Fruit fly (Drosophila melanogaster) whole organism, embryonic: Measurements from ENCODE around the gene CG4661.

Experiments
- CG10543 ChIP-seq: fragments of 200-800 bp; sonication (Bioruptor generic); optimal IDR thresholded peaks from 3 replicates; lab custom pipeline; 2017; ENCODE audit warnings: missing biosample characterization, mild to moderate bottlenecking, missing genetic modification characterization, moderate library complexity
- CG10565 ChIP-seq: fragments of 200-800 bp; sonication (Bioruptor generic); optimal IDR thresholded peaks from 3 replicates; lab custom pipeline; 2016; ENCODE audit warnings: missing biosample characterization, mild to moderate bottlenecking, missing genetic modification characterization
- CG11723 ChIP-seq: fragments of 200-800 bp; sonication (Bioruptor generic); optimal IDR thresholded peaks from 2 replicates; lab custom pipeline; 2017; ENCODE audit warnings: missing biosample characterization, mild to moderate bottlenecking, missing genetic modification characterization
- CG12236 ChIP-seq: fragments of 200-800 bp; sonication (Bioruptor generic); optimal IDR thresholded peaks from 2 replicates; lab custom pipeline; 2016; ENCODE audit warnings: missing biosample characterization, missing genetic modification characterization
- CG13287 ChIP-seq: fragments of 200-800 bp; sonication (Bioruptor generic); IDR thresholded peaks from 2 replicates; pipeline ENCODE4 v1.3.6; 2022; ENCODE audit warnings: missing biosample characterization, missing genetic modification characterization; ENCODE audit not compliant: partially characterized antibody
- CG15514 ChIP-seq: fragments of 200-800 bp; sonication (Bioruptor generic); optimal IDR thresholded peaks from 3 replicates; lab custom pipeline; 2017; ENCODE audit warnings: missing biosample characterization, missing genetic modification characterization, mild to moderate bottlenecking, moderate library complexity, missing genetic modification reagents
- CG17802 ChIP-seq: fragments of 200-800 bp; sonication (Bioruptor generic); optimal IDR thresholded peaks from 2 replicates; lab custom pipeline; 2018; ENCODE audit warnings: missing biosample characterization, mild to moderate bottlenecking, missing genetic modification characterization, moderate library complexity
- CG30431 ChIP-seq: fragments of 200-800 bp; sonication (Bioruptor generic); optimal IDR thresholded peaks from 2 replicates; lab custom pipeline; 2017; ENCODE audit warnings: missing biosample characterization, missing genetic modification characterization
- CG34422 ChIP-seq: fragments of 200-800 bp; sonication (Bioruptor generic); IDR thresholded peaks from 3 replicates; pipeline ENCODE4 v1.3.6; 2022; ENCODE audit warnings: missing biosample characterization, missing genetic modification characterization
- CG3726 ChIP-seq: fragments of 200-800 bp; sonication (Bioruptor generic); IDR thresholded peaks from 3 replicates; pipeline ENCODE4, ENCODE4 v1.3.6; 2022; ENCODE audit warnings: missing biosample characterization, missing genetic modification characterization
- CG6683 ChIP-seq: fragments of 200-800 bp; sonication (Bioruptor generic); optimal IDR thresholded peaks from 2 replicates; lab custom pipeline; 2017; ENCODE audit warnings: missing biosample characterization, mild to moderate bottlenecking, missing genetic modification characterization, missing genetic modification reagents
- CG8290 ChIP-seq, 3 experiments: fragments of 200-800 bp; sonication (Bioruptor generic); optimal IDR thresholded peaks; 2 replicates each; lab custom pipeline; 2016 to 2019; ENCODE audit warnings: missing biosample characterization in 3 of 3, missing genetic modification characterization in 3 of 3, mild to moderate bottlenecking in 2 of 3, moderate library complexity in 1 of 3
- CG8359 ChIP-seq: fragments of 200-800 bp; sonication (Bioruptor generic); optimal IDR thresholded peaks from 2 replicates; lab custom pipeline; 2017; ENCODE audit warnings: missing biosample characterization, mild to moderate bottlenecking, missing genetic modification characterization, borderline replicate concordance
- CTCF ChIP-seq: fragments of 200-800 bp; sonication (Bioruptor generic); optimal IDR thresholded peaks from 2 replicates; lab custom pipeline; 2017; ENCODE audit warnings: missing biosample characterization, mild to moderate bottlenecking, missing genetic modification characterization, moderate library complexity
- Eip74EF ChIP-seq, 2 experiments: fragments of 200-800 bp in 1 of 2; fragments of >200 bp in 1 of 2; sonication (Bioruptor generic) in 1 of 2; optimal IDR thresholded peaks; 2 replicates each; lab custom pipeline; 2017 to 2019; ENCODE audit warnings: missing biosample characterization in 2 of 2, missing genetic modification characterization in 2 of 2, mild to moderate bottlenecking in 1 of 2, moderate library complexity in 1 of 2
- Ets97D ChIP-seq: fragments of 200-800 bp; sonication (Bioruptor generic); optimal IDR thresholded peaks from 3 replicates; lab custom pipeline; 2016; ENCODE audit warnings: missing biosample characterization, missing genetic modification characterization
- Hey ChIP-seq: fragments of 200-800 bp; sonication (Bioruptor generic); optimal IDR thresholded peaks from 3 replicates; lab custom pipeline; 2018; ENCODE audit warnings: missing biosample characterization, mild to moderate bottlenecking, missing genetic modification characterization
- HmgZ ChIP-seq: fragments of 200-800 bp; sonication (Bioruptor generic); optimal IDR thresholded peaks from 2 replicates; lab custom pipeline; 2018; ENCODE audit warnings: missing biosample characterization, mild to moderate bottlenecking, missing genetic modification characterization
- Hr51 ChIP-seq, 2 experiments: fragments of 200-800 bp; sonication (Bioruptor generic); optimal IDR thresholded peaks; 2 replicates in 1 of 2; 3 replicates in 1 of 2; lab custom pipeline; 2016 to 2018; ENCODE audit warnings: missing biosample characterization in 2 of 2, missing genetic modification characterization in 2 of 2, mild to moderate bottlenecking in 1 of 2, moderate library complexity in 1 of 2
- MBD-R2 ChIP-seq: fragments of 200-800 bp; sonication (Bioruptor generic); IDR thresholded peaks from 2 replicates; pipeline ENCODE4 v1.3.6; 2022; ENCODE audit warnings: missing biosample characterization, missing genetic modification characterization
- MESR4 ChIP-seq: fragments of 200-800 bp; sonication (Bioruptor generic); optimal IDR thresholded peaks from 2 replicates; lab custom pipeline; 2018; ENCODE audit warnings: missing biosample characterization, mild to moderate bottlenecking, missing genetic modification characterization, moderate library complexity
- Myb ChIP-seq: fragments of 200-800 bp; sonication (Bioruptor generic); optimal IDR thresholded peaks from 2 replicates; lab custom pipeline; 2016; ENCODE audit warnings: missing biosample characterization, missing genetic modification characterization
- NFAT ChIP-seq: fragments of 200-800 bp; sonication (Bioruptor generic); IDR thresholded peaks from 2 replicates; pipeline ENCODE4 v1.3.6; 2022; ENCODE audit warnings: missing biosample characterization, missing genetic modification characterization
- Sin3A ChIP-seq: fragments of >200 bp; optimal IDR thresholded peaks from 2 replicates; lab custom pipeline; 2018
- Sry-β ChIP-seq: fragments of 200-800 bp; sonication (Bioruptor generic); optimal IDR thresholded peaks from 2 replicates; lab custom pipeline; 2018; ENCODE audit warnings: missing biosample characterization, mild to moderate bottlenecking, missing genetic modification characterization, moderate library complexity
- ab ChIP-seq: fragments of 200-800 bp; sonication (Bioruptor generic); optimal IDR thresholded peaks from 2 replicates; lab custom pipeline; 2016; ENCODE audit warnings: missing biosample characterization, missing genetic modification characterization
- ase ChIP-seq: fragments of 200-800 bp; sonication (Bioruptor generic); IDR thresholded peaks from 3 replicates; pipeline ENCODE4 v1.3.6; 2022; ENCODE audit warnings: missing biosample characterization, missing genetic modification characterization
- cad ChIP-seq: fragments of >200 bp; optimal IDR thresholded peaks from 2 replicates; lab custom pipeline; 2017; ENCODE audit warnings: missing biosample characterization, missing genetic modification characterization
- chinmo ChIP-seq: fragments of 200-800 bp; sonication (Bioruptor generic); IDR thresholded peaks from 4 replicates; pipeline ENCODE4 v1.3.6; 2022; ENCODE audit warnings: missing biosample characterization, missing genetic modification characterization; ENCODE audit not compliant: partially characterized antibody
- crol ChIP-seq: fragments of 200-800 bp; sonication (Bioruptor generic); IDR thresholded peaks from 2 replicates; pipeline ENCODE4 v1.3.6; 2022; ENCODE audit warnings: missing biosample characterization, missing genetic modification characterization
- crp ChIP-seq, 2 experiments: fragments of 200-800 bp; sonication (Bioruptor generic); optimal IDR thresholded peaks; 2 replicates in 1 of 2; 3 replicates in 1 of 2; lab custom pipeline; 2017; ENCODE audit warnings: missing biosample characterization in 2 of 2, missing genetic modification characterization in 2 of 2, mild to moderate bottlenecking in 1 of 2, moderate library complexity in 1 of 2
- dan ChIP-seq: fragments of 200-800 bp; sonication (Bioruptor generic); IDR thresholded peaks from 2 replicates; pipeline ENCODE4 v1.3.6; 2022; ENCODE audit warnings: missing biosample characterization, missing genetic modification characterization
- dm ChIP-seq: fragments of 200-800 bp; sonication (Bioruptor generic); optimal IDR thresholded peaks from 3 replicates; lab custom pipeline; 2016; ENCODE audit warnings: missing biosample characterization, missing genetic modification characterization
- dpn ChIP-seq, 2 experiments: fragments of 200-800 bp; sonication (Bioruptor generic); optimal IDR thresholded peaks; 3 replicates each; lab custom pipeline; 2016; ENCODE audit warnings: missing biosample characterization in 2 of 2, missing genetic modification characterization in 2 of 2
- ewg ChIP-seq: fragments of 200-800 bp; sonication (Bioruptor generic); optimal IDR thresholded peaks from 3 replicates; lab custom pipeline; 2017; ENCODE audit warnings: mild to moderate bottlenecking, missing biosample characterization, missing genetic modification reagents, missing genetic modification characterization
- klu ChIP-seq: fragments of 200-800 bp; sonication (Bioruptor generic); IDR thresholded peaks from 2 replicates; pipeline ENCODE4 v1.3.6; 2022; ENCODE audit warnings: missing biosample characterization, missing genetic modification characterization
- mld ChIP-seq: fragments of 200-800 bp; sonication (Bioruptor generic); IDR thresholded peaks from 3 replicates; pipeline ENCODE4 v1.3.6; 2022; ENCODE audit warnings: missing biosample characterization, missing genetic modification characterization; ENCODE audit not compliant: partially characterized antibody
- nerfin-2 ChIP-seq: fragments of 200-800 bp; sonication (Bioruptor generic); IDR thresholded peaks from 2 replicates; pipeline ENCODE4 v1.3.6; 2022; ENCODE audit warnings: missing biosample characterization, missing genetic modification characterization; ENCODE audit not compliant: partially characterized antibody
- onecut ChIP-seq: fragments of 200-800 bp; sonication (Bioruptor generic); IDR thresholded peaks from 2 replicates; pipeline ENCODE4 v1.3.6; 2022; ENCODE audit warnings: missing biosample characterization, missing genetic modification characterization
- phol ChIP-seq: fragments of 200-800 bp; sonication (Bioruptor generic); optimal IDR thresholded peaks from 3 replicates; lab custom pipeline; 2018; ENCODE audit warnings: missing biosample characterization, mild to moderate bottlenecking, missing genetic modification characterization, moderate library complexity
- pzg ChIP-seq: fragments of 200-800 bp; sonication (Bioruptor generic); optimal IDR thresholded peaks from 3 replicates; lab custom pipeline; 2018; ENCODE audit warnings: missing biosample characterization, mild to moderate bottlenecking, missing genetic modification characterization, moderate library complexity
- row ChIP-seq: fragments of 200-800 bp; sonication (Bioruptor generic); IDR thresholded peaks from 3 replicates; pipeline ENCODE4 v1.3.6; 2022; ENCODE audit warnings: missing biosample characterization, missing genetic modification characterization
- sd ChIP-seq: fragments of 200-800 bp; sonication (Bioruptor generic); optimal IDR thresholded peaks from 3 replicates; lab custom pipeline; 2018; ENCODE audit warnings: missing biosample characterization, mild to moderate bottlenecking, missing genetic modification characterization, moderate library complexity
- sr ChIP-seq: fragments of 200-800 bp; sonication (Bioruptor generic); IDR thresholded peaks from 3 replicates; pipeline ENCODE4 v1.3.6; 2022; ENCODE audit warnings: missing biosample characterization, missing genetic modification characterization
- ssp ChIP-seq: fragments of 200-800 bp; sonication (Bioruptor generic); IDR thresholded peaks from 2 replicates; pipeline ENCODE4 v1.3.6; 2022; ENCODE audit warnings: missing biosample characterization, missing genetic modification characterization
- sug ChIP-seq: fragments of 200-800 bp; optimal IDR thresholded peaks from 2 replicates; lab custom pipeline; 2019; ENCODE audit warnings: missing biosample characterization, mild to moderate bottlenecking, missing genetic modification characterization, moderate library complexity
- vnd ChIP-seq: fragments of 200-800 bp; sonication (Bioruptor generic); IDR thresholded peaks from 3 replicates; pipeline ENCODE4 v1.3.6; 2022; ENCODE audit warnings: missing biosample characterization, missing genetic modification characterization; ENCODE audit not compliant: partially characterized antibody

The CG4661 gene

DNA sequence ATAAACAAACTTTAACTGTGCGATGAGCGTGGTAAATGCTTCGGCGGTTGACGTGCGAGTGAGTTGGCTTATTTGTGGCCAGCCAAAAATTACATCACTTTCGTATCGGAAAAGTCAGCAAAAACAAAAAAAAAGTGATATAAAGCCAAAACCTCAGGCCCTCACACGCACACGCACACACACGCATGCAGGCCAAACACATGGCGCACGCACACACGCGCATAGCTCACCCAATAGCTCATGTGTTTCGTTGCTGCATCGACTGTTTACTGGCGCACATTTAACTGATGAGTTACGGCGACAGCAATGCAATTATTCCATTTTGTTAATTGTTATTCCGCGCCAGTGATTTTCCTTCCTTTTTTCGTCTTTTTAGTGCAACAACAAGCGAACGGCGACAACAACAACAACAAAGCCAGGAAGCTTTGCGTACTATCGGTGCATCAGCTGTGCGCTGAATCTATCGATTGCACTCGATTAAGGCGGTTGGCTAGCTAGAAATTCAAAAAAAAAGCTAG, 45.6 kb upstream of the CG4661 start, which contains the start of gene Flad1 (continued):
- TF ChIP-seq sd (tag; lab: Kevin White, UChicago) (peak; percentile 34), vnd (GFP tag; lab: Robert Waterston, UW) (0 out of 3 replicates have a peak, but pooled peaks have one; percentile 39), nerfin-2 (GFP tag; lab: Robert Waterston, UW) (peak; percentile 31; the same call in 1 of the 2 replicates), Hr51 (GFP tag; optimal IDR thresholded peaks at IDR 0.05; lab: Kevin White, UChicago) (no peak), ssp (GFP tag; lab: Robert Waterston, UW) (no peak), CG10565 (GFP tag; lab: Kevin White, UChicago) (no peak), Sin3A (lab: Kevin White, UChicago) (peak; percentile 14), Sry-β (GFP tag; lab: Kevin White, UChicago) (peak; percentile 79), pzg (peak; percentile 41), CG8359 (no peak), MESR4 (peak; percentile 68), ase (GFP tag; lab: Robert Waterston, UW) (no peak), CG30431 (GFP tag; lab: Kevin White, UChicago) (no peak), CG10543 (GFP tag; lab: Kevin White, UChicago) (peak; percentile 44), CG17802 (tag; lab: Kevin White, UChicago) (no peak), ewg (GFP tag; lab: Kevin White, UChicago) (peak; percentile 29), Eip74EF (GFP tag; optimal IDR thresholded peaks at IDR 0.05; lab: Kevin White, UChicago) (peak in 1 of 2 experiments; percentile 13), phol (tag; lab: Kevin White, UChicago) (no peak)

DNA sequence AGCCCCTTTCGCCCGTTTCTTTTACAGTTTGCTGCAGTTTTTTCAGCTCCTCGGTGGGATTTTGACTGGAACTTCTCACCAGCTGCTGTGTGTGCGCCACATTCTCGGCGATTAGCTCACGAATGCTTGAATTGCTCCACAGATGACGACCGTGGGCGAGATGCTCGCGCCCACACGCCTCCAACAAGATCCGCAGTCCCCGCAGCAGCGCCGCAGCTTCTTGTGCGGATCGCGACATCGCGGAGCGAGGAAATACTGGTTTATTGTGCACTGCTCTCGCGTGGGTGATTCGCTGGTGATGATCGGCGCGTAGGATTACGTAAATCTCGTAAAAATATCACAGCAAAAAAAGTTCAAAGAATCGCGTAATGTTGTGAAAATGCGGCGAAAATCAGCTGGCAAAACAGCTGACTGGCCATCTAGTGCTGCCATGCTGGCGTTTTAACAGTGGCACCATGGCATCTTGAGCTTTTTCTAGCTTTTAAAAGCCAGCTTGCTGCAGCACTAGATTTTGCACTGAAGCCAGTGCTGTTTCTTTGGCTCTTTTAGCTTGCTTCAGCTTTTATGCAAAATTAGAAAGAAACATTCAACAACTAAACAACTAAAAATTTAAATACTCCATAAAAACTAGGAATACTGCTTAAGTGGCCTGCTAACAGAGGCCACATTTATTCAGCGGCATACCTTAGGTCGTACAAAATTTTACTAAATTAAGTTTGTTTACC, 43.4 kb upstream of the CG4661 start, which contains the start of gene Coq8:
Coq8 (minus strand) TSS at position 397 of the 725 bp plus-strand sequence.
- TF ChIP-seq sr (GFP tag; lab: Robert Waterston, UW): peak; percentile 100
- TF ChIP-seq CTCF (GFP tag; lab: Kevin White, UChicago): no peak
- TF ChIP-seq Myb: no peak
- no peak for TF ChIP-seq cad
- no peak for TF ChIP-seq klu (GFP tag; lab: Robert Waterston, UW)
- no peak for TF ChIP-seq dm (GFP tag; lab: Kevin White, UChicago)
- no peak for TF ChIP-seq dan (GFP tag; lab: Robert Waterston, UW)
- TF ChIP-seq sug (tag; lab: Kevin White, UChicago): peak; percentile 18
- no peak for TF ChIP-seq CG11723
- TF ChIP-seq dpn (GFP tag; optimal IDR thresholded peaks at IDR 0.05; lab: Kevin White, UChicago): no peak
- 0 out of 4 replicates have a peak, but pooled peaks have one; percentile 27 for TF ChIP-seq chinmo (GFP tag; lab: Robert Waterston, UW)
- TF ChIP-seq crol: peak; percentile 43; the same call in 1 of the 2 replicates
- 0 out of 3 replicates have a peak, but pooled peaks have one; percentile 27 for TF ChIP-seq mld
- TF ChIP-seq CG3726 (GFP tag; lab: Robert Waterston, UW): no peak
- peak; percentile 48; the same call in 1 of the 2 replicates for TF ChIP-seq NFAT
- TF ChIP-seq MBD-R2 (GFP tag; lab: Robert Waterston, UW): peak; percentile 88
- TF ChIP-seq CG12236 (GFP tag; lab: Kevin White, UChicago): no peak
- TF ChIP-seq ab: no peak
- TF ChIP-seq crp (GFP tag; optimal IDR thresholded peaks at IDR 0.05; lab: Kevin White, UChicago): peak; percentile 14 to 88
- TF ChIP-seq row (GFP tag; lab: Robert Waterston, UW): peak; percentile 90
- no peak for TF ChIP-seq Ets97D
- peak; percentile 38; the same call in 1 of the 2 replicates for TF ChIP-seq CG13287
- TF ChIP-seq Sin3A (lab: Kevin White, UChicago): peak; percentile 2
- peak; percentile 0 for TF ChIP-seq HmgZ (tag; lab: Kevin White, UChicago)
- no peak for TF ChIP-seq Hey (tag; lab: Kevin White, UChicago)
- TF ChIP-seq CG34422 (GFP tag; lab: Robert Waterston, UW): peak; percentile 49; the same call in 1 of the 3 replicates
- no peak for TF ChIP-seq CG6683 (GFP tag; lab: Kevin White, UChicago)
- no peak for TF ChIP-seq onecut
- TF ChIP-seq CG8290 (GFP tag; optimal IDR thresholded peaks at IDR 0.05; lab: Kevin White, UChicago): no peak
- peak in 1 of 2 experiments; percentile 26 for TF ChIP-seq CG8290 (tag; optimal IDR thresholded peaks at IDR 0.05; lab: Kevin White, UChicago)
- peak; percentile 10 for TF ChIP-seq CG15514 (GFP tag; lab: Kevin White, UChicago)
